Worm (Caenorhabditis elegans) whole organism, late embryonic: ENCODE measurements around the gene gly-20.

Experiments used
- C08G9.2 ChIP-seq: sonication (generic microtip); optimal IDR thresholded peaks from 2 replicates; lab custom pipeline; 2016; ENCODE audit warnings: mild to moderate bottlenecking, missing genetic modification characterization, moderate library complexity, missing compliant biosample characterization
- K09A11.1 ChIP-seq: sonication (generic microtip); optimal IDR thresholded peaks from 2 replicates; lab custom pipeline; 2017; ENCODE audit warnings: antibody characterized with exemption, mild to moderate bottlenecking, missing genetic modification characterization, missing compliant biosample characterization; ENCODE audit not compliant: insufficient read depth
- T23F11.4 ChIP-seq: fragments of 200-800 bp; sonication (Bioruptor generic); optimal IDR thresholded peaks from 2 replicates; lab custom pipeline; 2018; ENCODE audit warnings: mild to moderate bottlenecking, missing genetic modification characterization, missing compliant biosample characterization
- ceh-18 ChIP-seq: sonication (generic microtip); optimal IDR thresholded peaks from 2 replicates; lab custom pipeline; 2016; ENCODE audit warnings: missing genetic modification characterization, missing compliant biosample characterization
- ceh-22 ChIP-seq: sonication (generic microtip); optimal IDR thresholded peaks from 2 replicates; lab custom pipeline; 2017; ENCODE audit warnings: missing biosample characterization, missing genetic modification characterization
- ceh-34 ChIP-seq: sonication (generic microtip); optimal IDR thresholded peaks from 2 replicates; lab custom pipeline; 2016; ENCODE audit warnings: mild to moderate bottlenecking, missing genetic modification characterization, missing compliant biosample characterization
- ceh-48 ChIP-seq: sonication (generic microtip); optimal IDR thresholded peaks from 2 replicates; lab custom pipeline; 2016; ENCODE audit warnings: missing genetic modification characterization, inconsistent platforms, missing compliant biosample characterization
- ceh-6 ChIP-seq: fragments of 200-800 bp; sonication (Bioruptor generic); optimal IDR thresholded peaks from 2 replicates; lab custom pipeline; 2018; ENCODE audit warnings: mild to moderate bottlenecking, missing genetic modification characterization, missing compliant biosample characterization
- ceh-9 ChIP-seq: sonication (generic microtip); optimal IDR thresholded peaks from 2 replicates; lab custom pipeline; 2016; ENCODE audit warnings: mild to moderate bottlenecking, missing genetic modification characterization, inconsistent platforms, missing compliant biosample characterization
- che-1 ChIP-seq: sonication (generic microtip); optimal IDR thresholded peaks from 2 replicates; lab custom pipeline; 2016; ENCODE audit warnings: mild to moderate bottlenecking, missing genetic modification characterization, missing compliant biosample characterization
- dmd-4 ChIP-seq: sonication (generic microtip); optimal IDR thresholded peaks from 2 replicates; lab custom pipeline; 2016; ENCODE audit warnings: borderline replicate concordance, missing genetic modification characterization, missing compliant biosample characterization
- elt-2 ChIP-seq: sonication (generic microtip); optimal IDR thresholded peaks from 2 replicates; lab custom pipeline; 2016; ENCODE audit warnings: missing genetic modification reagents, missing genetic modification characterization, missing compliant biosample characterization
- eyg-1 ChIP-seq: sonication (generic microtip); optimal IDR thresholded peaks from 2 replicates; lab custom pipeline; 2016; ENCODE audit warnings: missing genotype, missing genetic modification characterization, missing compliant biosample characterization
- fkh-10 ChIP-seq: fragments of 150-350 bp; optimal IDR thresholded peaks from 2 replicates; lab custom pipeline; 2014; ENCODE audit warnings: missing biosample characterization, missing genetic modification reagents, missing genetic modification characterization
- fkh-6 ChIP-seq: sonication (generic microtip); optimal IDR thresholded peaks from 2 replicates; lab custom pipeline; 2016; ENCODE audit warnings: missing genetic modification characterization, missing compliant biosample characterization
- madf-2 ChIP-seq: sonication (generic microtip); optimal IDR thresholded peaks from 2 replicates; lab custom pipeline; 2017; ENCODE audit warnings: missing genetic modification characterization, missing compliant biosample characterization
- nhr-11 ChIP-seq: fragments of 150-350 bp; optimal IDR thresholded peaks from 2 replicates; lab custom pipeline; 2014; ENCODE audit warnings: missing biosample characterization, missing genetic modification characterization
- npax-4 ChIP-seq: sonication (generic microtip); optimal IDR thresholded peaks from 2 replicates; lab custom pipeline; 2016; ENCODE audit warnings: missing genetic modification characterization, missing compliant biosample characterization
- odd-2 ChIP-seq: sonication (generic microtip); optimal IDR thresholded peaks from 2 replicates; lab custom pipeline; 2017; ENCODE audit warnings: antibody characterized with exemption, mild to moderate bottlenecking, missing genetic modification characterization, missing compliant biosample characterization
- pax-1 ChIP-seq: fragments of 150-350 bp; optimal IDR thresholded peaks from 2 replicates; lab custom pipeline; 2014; ENCODE audit warnings: missing biosample characterization, missing genetic modification characterization
- pha-4 ChIP-seq: fragments of 150-350 bp; optimal IDR thresholded peaks from 2 replicates; lab custom pipeline; 2018; ENCODE audit warnings: missing biosample characterization, missing genetic modification reagents, missing genetic modification characterization
- pqm-1 ChIP-seq: sonication (generic microtip); optimal IDR thresholded peaks from 2 replicates; lab custom pipeline; 2016; ENCODE audit warnings: missing genetic modification characterization, missing compliant biosample characterization
- sdc-2 ChIP-seq: sonication (generic microtip); optimal IDR thresholded peaks from 2 replicates; lab custom pipeline; 2016; ENCODE audit warnings: missing genotype, missing genetic modification characterization, missing compliant biosample characterization
- sox-4 ChIP-seq: sonication (generic microtip); optimal IDR thresholded peaks from 2 replicates; lab custom pipeline; 2017; ENCODE audit warnings: mild to moderate bottlenecking, missing genetic modification characterization, inconsistent platforms, missing compliant biosample characterization
- tbx-2 ChIP-seq: sonication (generic microtip); optimal IDR thresholded peaks from 2 replicates; lab custom pipeline; 2016; ENCODE audit warnings: missing genetic modification characterization, missing compliant biosample characterization
- tbx-7 ChIP-seq: sonication (generic microtip); optimal IDR thresholded peaks from 2 replicates; lab custom pipeline; 2016; ENCODE audit warnings: missing genotype, missing genetic modification characterization, missing compliant biosample characterization
- unc-3 ChIP-seq, 2 experiments: fragments of 200-800 bp in 1 of 2; sonication (Bioruptor generic) in 1 of 2; sonication (generic microtip) in 1 of 2; conservative IDR thresholded peaks in 1 of 2; optimal IDR thresholded peaks in 1 of 2; 2 replicates each; pipeline versions ENCODE4 v1.3.6 to Lab custom; 2016 to 2022; ENCODE audit warnings: missing compliant biosample characterization in 2 of 2, missing genetic modification characterization in 2 of 2, missing genetic modification reagents in 1 of 2
- unc-86 ChIP-seq: sonication (generic microtip); optimal IDR thresholded peaks from 2 replicates; lab custom pipeline; 2016; ENCODE audit warnings: missing genetic modification characterization, missing compliant biosample characterization
- zip-5 ChIP-seq: sonication (generic microtip); optimal IDR thresholded peaks from 2 replicates; lab custom pipeline; 2016; ENCODE audit warnings: missing genetic modification characterization, missing compliant biosample characterization

Gene gly-20

ce11 chrV:11263025-11263424, 19.3 kb upstream of the gly-20 start, which contains the start of gene F07B10.4:
Gene F07B10.4, minus strand, starts transcription at chrV:11263125.
- TF ChIP-seq sox-4 (tag; lab: Kevin White, UChicago) (no peak), che-1 (tag; lab: Kevin White, UChicago) (no peak)
- TF ChIP-seq, all 69 proteins: peak for 0

DNA sequence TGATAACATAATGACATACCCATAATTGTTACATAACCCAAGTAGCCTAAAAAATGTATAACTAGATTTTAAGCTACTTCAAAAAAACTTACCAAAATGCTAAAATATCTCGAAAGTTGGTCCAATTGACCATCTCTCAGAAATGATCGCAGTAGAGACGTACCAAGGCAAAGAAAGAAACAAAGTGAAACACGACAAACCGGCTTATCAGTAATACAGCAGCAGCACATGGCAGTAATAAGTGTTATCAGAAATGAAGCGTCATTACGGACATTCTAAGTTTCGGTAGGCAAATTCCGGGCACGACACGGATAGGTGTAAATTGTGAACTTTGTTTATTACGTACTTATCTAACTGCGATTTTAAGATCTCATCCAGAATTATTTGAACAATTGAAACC, 16.9 kb upstream of the gly-20 start, which contains the start of gene cln-3.1:
Gene cln-3.1 (minus strand): TSS at position 171 of the 400 bp plus-strand sequence.
- TF ChIP-seq unc-86 (tag; lab: Kevin White, UChicago) (no peak), elt-2 (tag; lab: Kevin White, UChicago) (peak; percentile 78), sdc-2 (tag; lab: Kevin White, UChicago) (no peak), nhr-11 (tag; lab: Kevin White, UChicago) (no peak)

- no peak for TF ChIP-seq tbx-2 (tag; lab: Kevin White, UChicago)
- TF ChIP-seq K09A11.1 (tag; lab: Kevin White, UChicago), result no peak
- TF ChIP-seq nhr-11 (tag; lab: Kevin White, UChicago), result no peak
- TF ChIP-seq ceh-18, result no peak
- no peak for TF ChIP-seq ceh-6 (GFP tag; lab: Kevin White, UChicago)
These were observed 15.7 kb upstream of the gly-20 start, which contains the start of gene str-116 for ce11 chrV:11266681-11267080. Gene str-116, plus strand, starts transcription at chrV:11266981.

ce11 chrV:11268791-11269190, 13.6 kb upstream of the gly-20 start, which contains the start of gene str-115:
Gene str-115, plus strand, starts transcription at chrV:11269091.
- TF ChIP-seq pqm-1 (tag; lab: Kevin White, UChicago) (no peak), T23F11.4 (no peak), npax-4 (tag; lab: Kevin White, UChicago) (no peak), ceh-48 (tag; lab: Kevin White, UChicago) (no peak), ceh-34 (tag; lab: Kevin White, UChicago) (no peak), pax-1 (tag; lab: Kevin White, UChicago) (no peak), zip-5 (tag; lab: Kevin White, UChicago) (no peak), fkh-6 (tag; lab: Kevin White, UChicago) (no peak), eyg-1 (tag; lab: Kevin White, UChicago) (no peak), ceh-22 (tag; lab: Kevin White, UChicago) (no peak), unc-3 (GFP tag; conservative IDR thresholded peaks at IDR 0.05; lab: Robert Waterston, UW) (no peak), unc-3 (tag; optimal IDR thresholded peaks at IDR 0.05; lab: Kevin White, UChicago) (no peak), sdc-2 (tag; lab: Kevin White, UChicago) (no peak), pha-4 (tag; lab: Kevin White, UChicago) (no peak), ceh-9 (tag; lab: Kevin White, UChicago) (no peak)

ce11 chrV:11271051-11271450, 11.3 kb upstream of the gly-20 start, which contains the start of gene clec-222:
Gene clec-222, plus strand, starts transcription at chrV:11271351.
- TF ChIP-seq sdc-2 (tag; lab: Kevin White, UChicago) (no peak), odd-2 (tag; lab: Kevin White, UChicago) (no peak), pax-1 (tag; lab: Kevin White, UChicago) (no peak), C08G9.2 (tag; lab: Kevin White, UChicago) (no peak), dmd-4 (tag; lab: Kevin White, UChicago) (no peak), fkh-10 (GFP tag; lab: Kevin White, UChicago) (no peak), sox-4 (tag; lab: Kevin White, UChicago) (no peak), ceh-6 (GFP tag; lab: Kevin White, UChicago) (no peak), madf-2 (tag; lab: Kevin White, UChicago) (no peak)

ce11 chrV:11272848-11273247, 9.5 kb upstream of the gly-20 start, which contains the start of gene clec-223:
Gene clec-223, plus strand, starts transcription at chrV:11273148.
- TF ChIP-seq ceh-9 (tag; lab: Kevin White, UChicago) (no peak), sdc-2 (tag; lab: Kevin White, UChicago) (no peak), tbx-7 (tag; lab: Kevin White, UChicago) (no peak)
